Fruit fly (Drosophila melanogaster) Kc167 (cell line): ENCODE data around the gene CG9691.

ENCODE experiments used
- Sin3A ChIP-seq: fragments of >200 bp; optimal IDR thresholded peaks from 2 replicates; lab custom pipeline; 2018; ENCODE audit warnings: missing external identifiers
- h ChIP-seq: fragments of >200 bp; optimal IDR thresholded peaks from 3 replicates; lab custom pipeline; 2018; ENCODE audit warnings: missing external identifiers
- psq ChIP-seq: fragments of >200 bp; optimal IDR thresholded peaks from 2 replicates; lab custom pipeline; 2017; ENCODE audit warnings: missing external identifiers
- ttk ChIP-seq: sonication (Bioruptor generic); optimal IDR thresholded peaks from 2 replicates; lab custom pipeline; 2017; ENCODE audit warnings: missing external identifiers

DNA sequence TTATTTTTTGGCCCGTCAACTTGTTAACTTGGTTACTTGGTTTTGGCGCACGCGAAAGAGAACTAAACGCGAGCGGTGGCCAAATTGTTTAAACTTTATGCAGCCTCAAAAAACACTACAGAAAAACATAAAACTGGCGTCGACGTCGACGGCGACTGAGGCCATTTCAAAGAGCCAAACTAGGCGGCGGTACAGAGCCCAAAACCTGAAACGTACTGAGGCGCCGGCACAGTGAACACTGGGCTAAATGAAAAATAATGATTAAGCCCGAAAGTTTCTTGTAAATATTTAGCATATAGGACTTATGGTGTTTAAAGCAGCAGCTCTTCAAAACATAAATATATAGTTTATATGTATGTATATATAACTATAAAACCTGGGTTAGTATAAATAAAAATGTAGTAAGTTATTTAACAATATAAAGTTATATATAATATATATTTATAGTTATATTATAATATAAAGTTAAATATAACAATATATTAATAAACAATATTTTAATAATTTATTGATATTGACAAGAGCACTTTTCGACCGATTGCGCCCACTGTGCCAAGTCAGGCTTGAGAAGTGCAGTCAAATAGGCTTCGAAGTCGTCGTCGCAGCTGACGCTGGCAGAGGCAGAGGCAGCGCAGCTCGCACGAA, 15.4 kb downstream of the CG9691 start, which contains the start of gene CG15249:
- TF ChIP-seq psq (lab: Kevin White, UChicago) (no peak), h (lab: Kevin White, UChicago) (no peak), Sin3A (lab: Kevin White, UChicago) (no peak), ttk (lab: Kevin White, UChicago) (no peak)
